Worm (Caenorhabditis elegans) whole organism, young adult: Measurements from ENCODE around the gene teg-1.
A peak's percentile ranks its signal among the peaks of the same experiment; 100 is the strongest.

Source experiments
- B0336.3 ChIP-seq: fragments of 200-800 bp; sonication (Bioruptor generic); IDR thresholded peaks from 2 replicates; pipeline ENCODE4 v1.3.6; 2022; ENCODE audit warnings: missing genetic modification characterization, missing compliant biosample characterization
- F10E7.11 ChIP-seq: sonication (generic microtip); optimal IDR thresholded peaks from 2 replicates; lab custom pipeline; 2017; ENCODE audit warnings: mild to moderate bottlenecking, missing genetic modification characterization, moderate library complexity, missing compliant biosample characterization
- F22D6.2 ChIP-seq: sonication (generic microtip); optimal IDR thresholded peaks from 2 replicates; lab custom pipeline; 2016; ENCODE audit warnings: mild to moderate bottlenecking, missing genetic modification characterization, missing compliant biosample characterization
- F33H1.4 ChIP-seq: fragments of 200-800 bp; sonication (Bioruptor generic); IDR thresholded peaks from 2 replicates; pipeline ENCODE4 v1.3.6; 2022; ENCODE audit warnings: missing genetic modification reagents, missing genetic modification characterization, missing compliant biosample characterization
- F39B2.1 ChIP-seq: fragments of 200-800 bp; sonication (Bioruptor generic); IDR thresholded peaks from 2 replicates; pipeline ENCODE4 v1.3.6; 2022; ENCODE audit warnings: missing genetic modification reagents, missing genetic modification characterization, missing compliant biosample characterization
- F52B5.7 ChIP-seq: sonication (generic microtip); optimal IDR thresholded peaks from 2 replicates; lab custom pipeline; 2016; ENCODE audit warnings: mild to moderate bottlenecking, missing genetic modification characterization, missing compliant biosample characterization
- F57C9.4 ChIP-seq: sonication (generic microtip); optimal IDR thresholded peaks from 2 replicates; lab custom pipeline; 2017; ENCODE audit warnings: mild to moderate bottlenecking, missing genetic modification characterization, missing compliant biosample characterization
- T26A5.8 ChIP-seq: sonication (generic microtip); optimal IDR thresholded peaks from 2 replicates; lab custom pipeline; 2016; ENCODE audit warnings: missing genetic modification characterization, missing compliant biosample characterization
- Y53F4B.3 ChIP-seq: fragments of 200-800 bp; sonication (Bioruptor generic); IDR thresholded peaks from 2 replicates; pipeline ENCODE4 v1.3.6; 2022; ENCODE audit warnings: missing genetic modification reagents, missing genetic modification characterization, missing compliant biosample characterization
- Y95B8A.8 ChIP-seq: fragments of 200-800 bp; sonication (Bioruptor generic); IDR thresholded peaks from 2 replicates; pipeline ENCODE4 v1.3.6; 2022; ENCODE audit warnings: missing genetic modification reagents, missing genetic modification characterization, missing compliant biosample characterization
- ZK185.1 ChIP-seq: sonication (generic microtip); optimal IDR thresholded peaks from 2 replicates; lab custom pipeline; 2016; ENCODE audit warnings: mild to moderate bottlenecking, missing genetic modification characterization, missing compliant biosample characterization; ENCODE audit not compliant: poor library complexity, severe bottlenecking
- aptf-3 ChIP-seq: fragments of 200-800 bp; sonication (Bioruptor generic); IDR thresholded peaks from 2 replicates; pipeline ENCODE4 v1.3.6; 2022; ENCODE audit warnings: missing genetic modification characterization, missing compliant biosample characterization
- bed-1 ChIP-seq: fragments of 200-800 bp; sonication (Bioruptor generic); IDR thresholded peaks from 2 replicates; pipeline ENCODE4 v1.3.6; 2022; ENCODE audit warnings: missing genetic modification reagents, missing genetic modification characterization, missing compliant biosample characterization
- bed-2 ChIP-seq: fragments of 200-800 bp; sonication (Bioruptor generic); IDR thresholded peaks from 2 replicates; pipeline ENCODE4 v1.3.6; 2022; ENCODE audit warnings: missing genetic modification reagents, missing genetic modification characterization, missing compliant biosample characterization
- ccch-3 ChIP-seq: fragments of 200-800 bp; sonication (Bioruptor generic); optimal IDR thresholded peaks from 2 replicates; lab custom pipeline; 2018; ENCODE audit warnings: mild to moderate bottlenecking, missing genetic modification characterization, missing compliant biosample characterization
- cebp-2 ChIP-seq: fragments of 200-800 bp; sonication (Bioruptor generic); IDR thresholded peaks from 2 replicates; pipeline ENCODE4 v1.3.6; 2022; ENCODE audit warnings: missing genetic modification characterization, missing compliant biosample characterization
- ceh-58 ChIP-seq: fragments of 200-800 bp; sonication (Bioruptor generic); IDR thresholded peaks from 2 replicates; pipeline ENCODE4 v1.3.6; 2022; ENCODE audit warnings: missing genetic modification characterization, missing compliant biosample characterization
- ceh-79 ChIP-seq: sonication (generic microtip); optimal IDR thresholded peaks from 2 replicates; lab custom pipeline; 2017; ENCODE audit warnings: mild to moderate bottlenecking, missing genetic modification characterization, missing compliant biosample characterization
- ceh-91 ChIP-seq: fragments of 200-800 bp; sonication (Bioruptor generic); IDR thresholded peaks from 2 replicates; pipeline ENCODE4 v1.3.6; 2022; ENCODE audit warnings: missing genetic modification reagents, missing genetic modification characterization, missing compliant biosample characterization
- ekl-4 ChIP-seq: fragments of 200-800 bp; sonication (Bioruptor generic); IDR thresholded peaks from 2 replicates; pipeline ENCODE4 v1.3.6; 2022; ENCODE audit warnings: missing genetic modification reagents, missing genetic modification characterization, missing compliant biosample characterization
- ets-4 ChIP-seq: fragments of 200-800 bp; sonication (Bioruptor generic); optimal IDR thresholded peaks from 2 replicates; lab custom pipeline; 2018; ENCODE audit warnings: mild to moderate bottlenecking, missing genetic modification characterization, missing compliant biosample characterization
- gei-17 ChIP-seq: fragments of 200-800 bp; sonication (Bioruptor generic); optimal IDR thresholded peaks from 2 replicates; lab custom pipeline; 2018; ENCODE audit warnings: mild to moderate bottlenecking, missing genetic modification characterization, missing compliant biosample characterization
- him-1 ChIP-seq: sonication (generic microtip); optimal IDR thresholded peaks from 2 replicates; lab custom pipeline; 2016; ENCODE audit warnings: missing genotype, missing genetic modification reagents, missing genetic modification characterization, missing compliant biosample characterization
- hlh-12 ChIP-seq: sonication (generic microtip); optimal IDR thresholded peaks from 2 replicates; lab custom pipeline; 2016; ENCODE audit warnings: missing genetic modification characterization, missing compliant biosample characterization
- hlh-26 ChIP-seq: fragments of 200-800 bp; sonication (Bioruptor generic); conservative IDR thresholded peaks from 2 replicates; pipeline ENCODE4 v1.3.6; 2022; ENCODE audit warnings: missing genetic modification reagents, missing genetic modification characterization, missing compliant biosample characterization
- hmg-20 ChIP-seq: fragments of 200-800 bp; sonication (Bioruptor generic); IDR thresholded peaks from 2 replicates; pipeline ENCODE4 v1.3.6; 2022; ENCODE audit warnings: missing genetic modification reagents, missing genetic modification characterization, missing compliant biosample characterization
- hrde-1 ChIP-seq: sonication (generic microtip); optimal IDR thresholded peaks from 2 replicates; lab custom pipeline; 2016; ENCODE audit warnings: missing genetic modification characterization, mild to moderate bottlenecking, missing compliant biosample characterization, moderate library complexity, missing genotype, missing genetic modification reagents, borderline replicate concordance
- hsf-1 ChIP-seq: fragments of 200-800 bp; sonication (Bioruptor generic); IDR thresholded peaks from 2 replicates; pipeline ENCODE4 v1.3.6; 2022; ENCODE audit warnings: missing genetic modification reagents, missing genetic modification characterization, missing compliant biosample characterization
- lin-35 ChIP-seq, 3 experiments: fragments of 150-350 bp in 2 of 3; sonication (generic microtip) in 1 of 3; optimal IDR thresholded peaks; 2 replicates each; lab custom pipeline; 2014 to 2018; ENCODE audit warnings: missing biosample characterization in 3 of 3, missing genetic modification characterization in 3 of 3, missing genetic modification reagents in 3 of 3
- madf-3 ChIP-seq: fragments of 200-800 bp; sonication (Bioruptor generic); IDR thresholded peaks from 2 replicates; pipeline ENCODE4 v1.3.6; 2022; ENCODE audit warnings: missing genetic modification reagents, missing genetic modification characterization, missing compliant biosample characterization
- madf-6 ChIP-seq: fragments of 200-800 bp; sonication (Bioruptor generic); IDR thresholded peaks from 2 replicates; pipeline ENCODE4 v1.3.6; 2022; ENCODE audit warnings: missing genetic modification reagents, missing genetic modification characterization, missing compliant biosample characterization
- mcd-1 ChIP-seq: fragments of 200-800 bp; sonication (Bioruptor generic); IDR thresholded peaks from 2 replicates; pipeline ENCODE4 v1.3.6; 2022; ENCODE audit warnings: missing genetic modification reagents, missing genetic modification characterization, missing compliant biosample characterization
- mel-28 ChIP-seq: sonication (generic microtip); optimal IDR thresholded peaks from 2 replicates; lab custom pipeline; 2016; ENCODE audit warnings: borderline replicate concordance, mild to moderate bottlenecking, missing genetic modification characterization, missing compliant biosample characterization
- mes-4 ChIP-seq: sonication (generic microtip); optimal IDR thresholded peaks from 2 replicates; lab custom pipeline; 2016; ENCODE audit warnings: missing genotype, missing genetic modification characterization, missing compliant biosample characterization
- nhr-120 ChIP-seq: fragments of 200-800 bp; sonication (Bioruptor generic); IDR thresholded peaks from 2 replicates; pipeline ENCODE4 v1.3.6; 2022; ENCODE audit warnings: missing genetic modification characterization, missing compliant biosample characterization
- nhr-27 ChIP-seq: fragments of 200-800 bp; sonication (Bioruptor generic); optimal IDR thresholded peaks from 2 replicates; lab custom pipeline; 2018; ENCODE audit warnings: mild to moderate bottlenecking, missing genetic modification characterization, moderate library complexity, missing compliant biosample characterization
- nhr-80 ChIP-seq: sonication (generic microtip); optimal IDR thresholded peaks from 2 replicates; lab custom pipeline; 2016; ENCODE audit warnings: missing genetic modification characterization, missing compliant biosample characterization
- rec-8 ChIP-seq, 2 experiments: sonication (generic microtip); optimal IDR thresholded peaks; 2 replicates each; lab custom pipeline; 2016; ENCODE audit warnings: mild to moderate bottlenecking in 2 of 2, missing genetic modification characterization in 2 of 2, missing genetic modification reagents in 2 of 2, missing genotype in 2 of 2, missing biosample characterization in 1 of 2, missing compliant biosample characterization in 1 of 2, moderate library complexity in 1 of 2
- rpc-1 ChIP-seq, 2 experiments: fragments of 150-350 bp in 1 of 2; sonication (generic microtip) in 1 of 2; optimal IDR thresholded peaks; 2 replicates each; lab custom pipeline; 2014 to 2018; ENCODE audit warnings: missing biosample characterization in 1 of 2, missing genetic modification characterization in 1 of 2, missing genetic modification reagents in 1 of 2, missing genotype in 1 of 2
- sdz-38 ChIP-seq: sonication (generic microtip); optimal IDR thresholded peaks from 2 replicates; lab custom pipeline; 2016; ENCODE audit warnings: missing genotype, missing genetic modification characterization, missing compliant biosample characterization
- snpc-1.3 ChIP-seq: sonication (generic microtip); optimal IDR thresholded peaks from 2 replicates; lab custom pipeline; 2017; ENCODE audit warnings: missing genetic modification characterization, mild to moderate bottlenecking, missing compliant biosample characterization, antibody characterized with exemption, moderate library complexity, missing genotype, missing genetic modification reagents; ENCODE audit not compliant: insufficient read depth
- snpc-4 ChIP-seq, 5 experiments: fragments of 150-350 bp in 1 of 5; sonication (generic microtip) in 4 of 5; optimal IDR thresholded peaks; 2 replicates each; lab custom pipeline; 2014 to 2018; ENCODE audit warnings: missing genetic modification characterization in 5 of 5, missing biosample characterization in 3 of 5, antibody characterized with exemption in 2 of 5, mild to moderate bottlenecking in 2 of 5, missing compliant biosample characterization in 2 of 5, missing genotype in 2 of 5, moderate library complexity in 2 of 5, missing genetic modification reagents in 1 of 5
- sptf-2 ChIP-seq: fragments of 200-800 bp; sonication (Bioruptor generic); optimal IDR thresholded peaks from 2 replicates; lab custom pipeline; 2018; ENCODE audit warnings: mild to moderate bottlenecking, missing genetic modification characterization, missing compliant biosample characterization
- tbp1 ChIP-seq: fragments of 200-800 bp; sonication (Bioruptor generic); optimal IDR thresholded peaks from 2 replicates; lab custom pipeline; 2018; ENCODE audit warnings: mild to moderate bottlenecking, missing genetic modification characterization, missing compliant biosample characterization
- tlf-1 ChIP-seq: fragments of 200-800 bp; sonication (Bioruptor generic); optimal IDR thresholded peaks from 2 replicates; lab custom pipeline; 2018; ENCODE audit warnings: mild to moderate bottlenecking, missing genetic modification characterization, missing compliant biosample characterization
- unc-62 ChIP-seq: fragments of 150-350 bp; optimal IDR thresholded peaks from 2 replicates; lab custom pipeline; 2014; ENCODE audit warnings: missing biosample characterization, missing genetic modification reagents, missing genetic modification characterization
- ztf-22 ChIP-seq: fragments of 200-800 bp; sonication (Bioruptor generic); optimal IDR thresholded peaks from 2 replicates; lab custom pipeline; 2018; ENCODE audit warnings: mild to moderate bottlenecking, missing genetic modification characterization, moderate library complexity, missing compliant biosample characterization
- ztf-6 ChIP-seq: fragments of 200-800 bp; sonication (Bioruptor generic); IDR thresholded peaks from 2 replicates; pipeline ENCODE4 v1.3.6; 2022; ENCODE audit warnings: missing genetic modification reagents, missing genetic modification characterization, missing compliant biosample characterization

Gene teg-1

ce11 chrIII:11353499-11353898 is 35.5 kb upstream of the teg-1 start (continued):
- TF ChIP-seq ccch-3 (GFP tag; lab: Kevin White, UChicago) (no peak), F57C9.4 (tag; lab: Kevin White, UChicago) (no peak), ZK185.1 (peak; percentile 16), ceh-91 (GFP tag; lab: Robert Waterston, UW) (no peak), madf-6 (GFP tag; lab: Robert Waterston, UW) (0 out of 2 replicates have a peak, but pooled peaks have one; percentile 38), ekl-4 (no peak), nhr-27 (tag; lab: Kevin White, UChicago) (no peak), F39B2.1 (GFP tag; lab: Robert Waterston, UW) (no peak), tlf-1 (no peak), B0336.3 (GFP tag; lab: Robert Waterston, UW) (no peak), hmg-20 (GFP tag; lab: Robert Waterston, UW) (no peak), mes-4 (tag; lab: Kevin White, UChicago) (no peak), Y53F4B.3 (GFP tag; lab: Robert Waterston, UW) (no peak), ceh-79 (tag; lab: Kevin White, UChicago) (no peak), lin-35 (GFP tag; optimal IDR thresholded peaks at IDR 0.05; lab: Kevin White, UChicago) (no peak), sptf-2 (GFP tag; lab: Kevin White, UChicago) (no peak), mcd-1 (GFP tag; lab: Robert Waterston, UW) (0 out of 2 replicates have a peak, but pooled peaks have one; percentile 20), bed-1 (no peak), sdz-38 (tag; lab: Kevin White, UChicago) (no peak), ceh-58 (no peak), ztf-6 (GFP tag; lab: Robert Waterston, UW) (no peak), Y95B8A.8 (GFP tag; lab: Robert Waterston, UW) (no peak), nhr-120 (GFP tag; lab: Robert Waterston, UW) (no peak), aptf-3 (no peak), F33H1.4 (GFP tag; lab: Robert Waterston, UW) (0 out of 2 replicates have a peak, but pooled peaks have one; percentile 23), gei-17 (no peak), snpc-1.3 (tag; lab: Kevin White, UChicago) (peak; percentile 19), ztf-22 (GFP tag; lab: Kevin White, UChicago) (no peak), unc-62 (no peak), mel-28 (no peak), hsf-1 (GFP tag; lab: Robert Waterston, UW) (no peak), hlh-12 (tag; lab: Kevin White, UChicago) (no peak), nhr-80 (tag; lab: Kevin White, UChicago) (no peak), bed-2 (GFP tag; lab: Robert Waterston, UW) (no peak), hlh-26 (GFP tag; lab: Robert Waterston, UW) (no peak), T26A5.8 (tag; lab: Kevin White, UChicago) (no peak), cebp-2 (GFP tag; lab: Robert Waterston, UW) (no peak), ets-4 (GFP tag; lab: Kevin White, UChicago) (no peak), rpc-1 (optimal IDR thresholded peaks at IDR 0.05; lab: Kevin White, UChicago) (peak; percentile 65), rpc-1 (tag; optimal IDR thresholded peaks at IDR 0.05; lab: Kevin White, UChicago) (peak; percentile 72), F10E7.11 (tag; lab: Kevin White, UChicago) (no peak), tbp1 (peak; percentile 86), F22D6.2 (tag; lab: Kevin White, UChicago) (no peak), rec-8 (tag; optimal IDR thresholded peaks at IDR 0.05; lab: Kevin White, UChicago) (no peak), snpc-4 (GFP tag; optimal IDR thresholded peaks at IDR 0.05; lab: Kevin White, UChicago) (no peak), snpc-4 (tag; optimal IDR thresholded peaks at IDR 0.05; lab: Kevin White, UChicago) (peak in 2 of 4 experiments; percentile 56 to 61), madf-3 (GFP tag; lab: Robert Waterston, UW) (no peak), hrde-1 (tag; lab: Kevin White, UChicago) (no peak), F52B5.7 (tag; lab: Kevin White, UChicago) (peak; percentile 51), him-1 (no peak)
